Fruit fly (Drosophila melanogaster) whole organism, prepupa: ENCODE results near the gene CG32081.

Experiments
- CG10631 ChIP-seq: fragments of 200-800 bp; sonication (Bioruptor generic); optimal IDR thresholded peaks from 2 replicates; lab custom pipeline; 2016; ENCODE audit warnings: missing biosample characterization, missing genetic modification characterization
- CG15336 ChIP-seq: fragments of 200-800 bp; sonication (Bioruptor generic); IDR thresholded peaks from 2 replicates; pipeline ENCODE4 v1.3.6; 2022; ENCODE audit warnings: missing biosample characterization, missing genetic modification characterization
- CG1621 ChIP-seq: fragments of 200-800 bp; sonication (Bioruptor generic); optimal IDR thresholded peaks from 3 replicates; lab custom pipeline; 2018; ENCODE audit warnings: missing biosample characterization, mild to moderate bottlenecking, missing genetic modification characterization
- CG16779 ChIP-seq: fragments of 200-800 bp; sonication (Bioruptor generic); optimal IDR thresholded peaks from 3 replicates; lab custom pipeline; 2017; ENCODE audit warnings: missing biosample characterization, mild to moderate bottlenecking, missing genetic modification characterization
- CG3032 ChIP-seq: fragments of 200-800 bp; optimal IDR thresholded peaks from 2 replicates; lab custom pipeline; 2019; ENCODE audit warnings: missing biosample characterization, mild to moderate bottlenecking, missing genetic modification characterization, moderate library complexity
- CG31627 ChIP-seq: fragments of 200-800 bp; sonication (Bioruptor generic); optimal IDR thresholded peaks from 3 replicates; lab custom pipeline; 2016; ENCODE audit warnings: missing biosample characterization, missing genetic modification characterization
- CG32006 ChIP-seq: fragments of 200-800 bp; sonication (Bioruptor generic); optimal IDR thresholded peaks from 3 replicates; lab custom pipeline; 2017; ENCODE audit warnings: missing biosample characterization, mild to moderate bottlenecking, missing genetic modification characterization
- CG34406 ChIP-seq: fragments of 200-800 bp; sonication (Bioruptor generic); optimal IDR thresholded peaks from 3 replicates; lab custom pipeline; 2016; ENCODE audit warnings: missing biosample characterization, missing genetic modification characterization
- CG4318 ChIP-seq: fragments of 200-800 bp; sonication (Bioruptor generic); optimal IDR thresholded peaks from 3 replicates; lab custom pipeline; 2017; ENCODE audit warnings: missing biosample characterization, mild to moderate bottlenecking, missing genetic modification characterization
- CG6276 ChIP-seq: fragments of 200-800 bp; sonication (Bioruptor generic); optimal IDR thresholded peaks from 2 replicates; lab custom pipeline; 2017; ENCODE audit warnings: missing biosample characterization, mild to moderate bottlenecking, missing genetic modification characterization
- CG6854 ChIP-seq: fragments of 200-800 bp; sonication (Bioruptor generic); optimal IDR thresholded peaks from 2 replicates; lab custom pipeline; 2017; ENCODE audit warnings: missing biosample characterization, mild to moderate bottlenecking, missing genetic modification characterization
- CG8119 ChIP-seq: fragments of 200-800 bp; sonication (Bioruptor generic); IDR thresholded peaks from 3 replicates; pipeline ENCODE4 v1.3.6; 2022; ENCODE audit warnings: missing biosample characterization, missing genetic modification characterization
- CG8319 ChIP-seq: fragments of 200-800 bp; sonication (Bioruptor generic); optimal IDR thresholded peaks from 3 replicates; lab custom pipeline; 2016; ENCODE audit warnings: missing biosample characterization, missing genetic modification characterization
- CG8632 ChIP-seq: fragments of 200-800 bp; sonication (Bioruptor generic); optimal IDR thresholded peaks from 3 replicates; lab custom pipeline; 2016; ENCODE audit warnings: missing biosample characterization, missing genetic modification characterization
- CG9139 ChIP-seq: fragments of 200-800 bp; sonication (Bioruptor generic); optimal IDR thresholded peaks from 3 replicates; lab custom pipeline; 2017; ENCODE audit warnings: missing biosample characterization, mild to moderate bottlenecking, missing genetic modification characterization
- Eip75B ChIP-seq: fragments of 200-800 bp; sonication (Bioruptor generic); optimal IDR thresholded peaks from 3 replicates; lab custom pipeline; 2016; ENCODE audit warnings: missing biosample characterization, missing genetic modification characterization
- Eip78C ChIP-seq: fragments of 200-800 bp; sonication (Bioruptor generic); peaks from one replicate; lab custom pipeline; 2016; ENCODE audit warnings: missing biosample characterization, missing genetic modification characterization
- Eip93F ChIP-seq: fragments of 200-800 bp; sonication (Bioruptor generic); optimal IDR thresholded peaks from 2 replicates; lab custom pipeline; 2016; ENCODE audit warnings: missing biosample characterization, mild to moderate bottlenecking, missing genetic modification characterization
- Gug ChIP-seq: fragments of 200-800 bp; sonication (Bioruptor generic); IDR thresholded peaks from 2 replicates; pipeline ENCODE4 v1.3.6; 2022; ENCODE audit warnings: missing biosample characterization, missing genetic modification characterization
- Hr38 ChIP-seq: sonication (Bioruptor generic); optimal IDR thresholded peaks from 2 replicates; lab custom pipeline; 2016; ENCODE audit warnings: missing biosample characterization, missing genetic modification characterization
- Hr4 ChIP-seq: fragments of 200-800 bp; sonication (Bioruptor generic); optimal IDR thresholded peaks from 3 replicates; lab custom pipeline; 2016; ENCODE audit warnings: missing biosample characterization, missing genetic modification characterization
- Lpt ChIP-seq: fragments of 200-800 bp; sonication (Bioruptor generic); optimal IDR thresholded peaks from 3 replicates; lab custom pipeline; 2016; ENCODE audit warnings: missing biosample characterization, missing genetic modification characterization
- Met ChIP-seq: fragments of 200-800 bp; sonication (Bioruptor generic); optimal IDR thresholded peaks from 3 replicates; lab custom pipeline; 2016; ENCODE audit warnings: missing biosample characterization, missing genetic modification characterization
- Sox102F ChIP-seq: fragments of 200-800 bp; sonication (Bioruptor generic); optimal IDR thresholded peaks from 2 replicates; lab custom pipeline; 2016; ENCODE audit warnings: missing biosample characterization, mild to moderate bottlenecking, missing genetic modification characterization
- Sox14 ChIP-seq: fragments of 200-800 bp; sonication (Bioruptor generic); optimal IDR thresholded peaks from 3 replicates; lab custom pipeline; 2016; ENCODE audit warnings: missing biosample characterization, missing genetic modification characterization
- Sox15 ChIP-seq: fragments of 200-800 bp; sonication (Bioruptor generic); optimal IDR thresholded peaks from 3 replicates; lab custom pipeline; 2016; ENCODE audit warnings: missing biosample characterization, missing genetic modification characterization
- acj6 ChIP-seq: fragments of 200-800 bp; sonication (Bioruptor generic); optimal IDR thresholded peaks from 3 replicates; lab custom pipeline; 2016; ENCODE audit warnings: missing biosample characterization, missing genetic modification characterization
- dac ChIP-seq: fragments of 200-800 bp; sonication (Bioruptor generic); optimal IDR thresholded peaks from 2 replicates; lab custom pipeline; 2017; ENCODE audit warnings: missing biosample characterization, mild to moderate bottlenecking, missing genetic modification characterization
- eg ChIP-seq: fragments of 200-800 bp; sonication (Bioruptor generic); IDR thresholded peaks from 3 replicates; pipeline ENCODE4 v1.3.6; 2022; ENCODE audit warnings: missing biosample characterization, missing genetic modification characterization
- esn ChIP-seq: fragments of 200-800 bp; sonication (Bioruptor generic); optimal IDR thresholded peaks from 2 replicates; lab custom pipeline; 2016; ENCODE audit warnings: missing biosample characterization, mild to moderate bottlenecking, missing genetic modification characterization, moderate library complexity
- fd85E ChIP-seq: fragments of 200-800 bp; sonication (Bioruptor generic); optimal IDR thresholded peaks from 3 replicates; lab custom pipeline; 2016; ENCODE audit warnings: missing biosample characterization, missing genetic modification characterization
- fkh ChIP-seq: fragments of 200-800 bp; sonication (Bioruptor generic); optimal IDR thresholded peaks from 3 replicates; lab custom pipeline; 2017; ENCODE audit warnings: missing biosample characterization, mild to moderate bottlenecking, missing genetic modification characterization, moderate library complexity
- lz ChIP-seq: fragments of 200-800 bp; sonication (Bioruptor generic); optimal IDR thresholded peaks from 3 replicates; lab custom pipeline; 2016; ENCODE audit warnings: missing biosample characterization, missing genetic modification characterization
- net ChIP-seq: fragments of 200-800 bp; sonication (Bioruptor generic); optimal IDR thresholded peaks from 3 replicates; lab custom pipeline; 2016; ENCODE audit warnings: missing biosample characterization, missing genetic modification characterization
- pdm3 ChIP-seq: fragments of 200-800 bp; sonication (Bioruptor generic); optimal IDR thresholded peaks from 3 replicates; lab custom pipeline; 2016; ENCODE audit warnings: missing biosample characterization, missing genetic modification characterization
- spab ChIP-seq: fragments of 200-800 bp; sonication (Bioruptor generic); optimal IDR thresholded peaks from 2 replicates; lab custom pipeline; 2017; ENCODE audit warnings: missing biosample characterization, mild to moderate bottlenecking, missing genetic modification characterization, missing genetic modification reagents
- ss ChIP-seq, 2 experiments: fragments of 200-800 bp; sonication (Bioruptor generic); optimal IDR thresholded peaks; 2 replicates in 1 of 2; 3 replicates in 1 of 2; lab custom pipeline; 2017 to 2018; ENCODE audit warnings: mild to moderate bottlenecking in 2 of 2, missing biosample characterization in 2 of 2, missing genetic modification characterization in 2 of 2, moderate library complexity in 1 of 2
- topi ChIP-seq: fragments of 200-800 bp; sonication (Bioruptor generic); optimal IDR thresholded peaks from 3 replicates; lab custom pipeline; 2016; ENCODE audit warnings: missing biosample characterization, missing genetic modification characterization
- vri ChIP-seq: fragments of 200-800 bp; sonication (Bioruptor generic); optimal IDR thresholded peaks from 3 replicates; lab custom pipeline; 2016; ENCODE audit warnings: missing biosample characterization, mild to moderate bottlenecking, missing genetic modification characterization

Gene CG32081

dm6 chr3L:11064689-11065088 is 37.3 kb downstream of the CG32081 start, which contains the start of the genes CG32075, CG45101 and SuUR (continued):
- TF ChIP-seq Sox102F (GFP tag; lab: Kevin White, UChicago) (peak; percentile 81), CG9139 (no peak), CG8632 (GFP tag; lab: Kevin White, UChicago) (peak; percentile 73), CG15336 (GFP tag; lab: Robert Waterston, UW) (peak; percentile 75), fd85E (GFP tag; lab: Kevin White, UChicago) (no peak), ss (GFP tag; optimal IDR thresholded peaks at IDR 0.05; lab: Kevin White, UChicago) (peak; percentile 7 to 67), lz (GFP tag; lab: Kevin White, UChicago) (peak; percentile 91), CG1621 (tag; lab: Kevin White, UChicago) (peak; percentile 21), vri (GFP tag; lab: Kevin White, UChicago) (peak; percentile 73), Sox15 (GFP tag; lab: Kevin White, UChicago) (peak; percentile 82), Eip75B (GFP tag; lab: Kevin White, UChicago) (peak; percentile 83), esn (GFP tag; lab: Kevin White, UChicago) (peak; percentile 92), Lpt (GFP tag; lab: Kevin White, UChicago) (peak; percentile 56), net (GFP tag; lab: Kevin White, UChicago) (peak; percentile 73), CG10631 (GFP tag; lab: Kevin White, UChicago) (peak; percentile 89), Sox14 (GFP tag; lab: Kevin White, UChicago) (peak; percentile 89), CG8319 (GFP tag; lab: Kevin White, UChicago) (peak; percentile 81), CG8119 (peak; percentile 60; the same call in 2 of the 3 replicates), dac (GFP tag; lab: Kevin White, UChicago) (peak; percentile 52), Hr4 (GFP tag; lab: Kevin White, UChicago) (peak; percentile 88), CG16779 (no peak), Met (GFP tag; lab: Kevin White, UChicago) (peak; percentile 87), CG34406 (GFP tag; lab: Kevin White, UChicago) (peak; percentile 82), CG31627 (peak; percentile 92), CG32006 (peak; percentile 82), spab (GFP tag; lab: Kevin White, UChicago) (peak; percentile 31), CG6854 (GFP tag; lab: Kevin White, UChicago) (no peak), CG3032 (tag; lab: Kevin White, UChicago) (peak; percentile 78), acj6 (GFP tag; lab: Kevin White, UChicago) (peak; percentile 88), CG4318 (GFP tag; lab: Kevin White, UChicago) (peak; percentile 68), topi (peak; percentile 86)
- TF ChIP-seq, all 60 proteins: peak for 51

dm6 chr3L:11065850-11066249 is 38.5 kb downstream of the CG32081 start:
- TF ChIP-seq Eip93F (GFP tag; lab: Kevin White, UChicago) (no peak), CG6854 (GFP tag; lab: Kevin White, UChicago) (no peak), fkh (GFP tag; lab: Kevin White, UChicago) (peak; percentile 10), vri (GFP tag; lab: Kevin White, UChicago) (peak; percentile 82), pdm3 (no peak), Eip75B (GFP tag; lab: Kevin White, UChicago) (no peak), Hr38 (GFP tag; lab: Kevin White, UChicago) (no peak), Eip78C (peak; percentile 16), Gug (no peak), CG4318 (GFP tag; lab: Kevin White, UChicago) (no peak), CG8632 (GFP tag; lab: Kevin White, UChicago) (no peak), CG6276 (GFP tag; lab: Kevin White, UChicago) (no peak), ss (GFP tag; optimal IDR thresholded peaks at IDR 0.05; lab: Kevin White, UChicago) (no peak)

DNA sequence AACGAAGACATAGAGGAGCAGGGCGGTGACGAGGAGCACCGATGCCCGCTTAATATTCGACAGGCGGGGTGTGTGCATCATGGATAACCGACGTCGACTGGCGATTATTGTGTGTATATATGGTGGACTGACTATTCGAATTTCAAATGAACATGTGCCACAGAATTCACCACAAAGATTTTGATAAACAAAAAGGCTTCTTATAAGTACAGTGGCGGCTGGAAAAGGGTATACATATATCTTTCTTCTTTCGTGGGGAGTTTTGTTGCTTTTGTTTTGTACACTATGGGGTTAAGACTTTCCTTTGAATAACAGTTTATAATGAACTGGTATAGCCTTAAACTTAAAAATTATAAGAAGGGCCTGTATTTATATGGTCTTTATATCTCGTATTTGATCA is 42.4 kb downstream of the CG32081 start, which contains the start of gene CG6310:
TSS of gene CG6310 (minus strand) at position 101 of the 400 bp plus-strand sequence.
- TF ChIP-seq eg (0 out of 3 replicates have a peak, but pooled peaks have one; percentile 8), esn (GFP tag; lab: Kevin White, UChicago) (peak; percentile 0), CG15336 (GFP tag; lab: Robert Waterston, UW) (no peak)
